Fruit fly (Drosophila melanogaster): Measurements from ENCODE around the gene CG10486.

The CG10486 gene

DNA sequence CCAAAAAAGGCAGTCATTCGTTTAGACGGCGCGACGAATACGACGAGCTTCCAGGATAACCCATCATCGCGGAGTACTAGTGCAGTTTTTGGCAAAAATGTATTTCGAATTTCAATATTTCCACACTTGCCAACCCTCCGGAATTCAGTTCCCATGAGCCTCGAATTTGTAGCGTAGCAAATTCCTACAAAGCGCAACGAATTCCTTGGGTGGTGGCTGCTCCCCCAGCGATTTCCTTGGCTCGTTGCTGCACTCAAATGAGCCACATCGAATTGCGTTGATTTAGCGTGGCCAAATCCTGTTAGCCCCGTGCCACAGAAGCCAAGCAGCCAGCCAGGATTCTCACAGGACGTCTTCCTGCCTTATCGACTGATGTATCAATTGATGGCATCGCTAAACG, 21.8 kb downstream of the CG10486 start:
- TF ChIP-seq Vsx2 (GFP tag; optimal IDR thresholded peaks at IDR 0.05; ENCODE audit: partially characterized antibody) (no peak), woc (GFP tag; optimal IDR thresholded peaks at IDR 0.05) (no peak)

DNA sequence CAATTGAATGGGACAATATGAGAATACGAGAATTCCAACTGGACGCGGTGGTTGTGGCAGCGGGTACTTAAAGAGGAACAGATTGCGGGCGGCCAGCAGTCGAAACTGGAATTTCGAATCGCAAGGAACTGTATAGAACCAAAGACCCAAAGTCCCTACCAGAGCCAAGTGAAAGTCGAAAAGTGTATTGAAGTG, 24.4 kb downstream of the CG10486 start, which contains the start of gene CG13287:
CG13287 (plus strand) TSS at position 96 of the 195 bp plus-strand sequence.
- TF ChIP-seq h (GFP tag; optimal IDR thresholded peaks at IDR 0.05), result no peak
- no peak for TF ChIP-seq Hr78 (GFP tag; optimal IDR thresholded peaks at IDR 0.05)
- no peak for TF ChIP-seq brk (GFP tag; optimal IDR thresholded peaks at IDR 0.05)
- TF ChIP-seq CG32264 (GFP tag; optimal IDR thresholded peaks at IDR 0.05), result no peak
- no peak for TF ChIP-seq Hnf4 (GFP tag; optimal IDR thresholded peaks at IDR 0.05)
- no peak for TF ChIP-seq dl (GFP tag; optimal IDR thresholded peaks at IDR 0.05; ENCODE audit: insufficient read depth in 1 of 2, partially characterized antibody in 2 of 2)
- TF ChIP-seq CG9705 (GFP tag; optimal IDR thresholded peaks at IDR 0.05), result no peak
- TF ChIP-seq tai (GFP tag; optimal IDR thresholded peaks at IDR 0.05), result no peak
- TF ChIP-seq pan (optimal IDR thresholded peaks at IDR 0.05), result no peak

DNA sequence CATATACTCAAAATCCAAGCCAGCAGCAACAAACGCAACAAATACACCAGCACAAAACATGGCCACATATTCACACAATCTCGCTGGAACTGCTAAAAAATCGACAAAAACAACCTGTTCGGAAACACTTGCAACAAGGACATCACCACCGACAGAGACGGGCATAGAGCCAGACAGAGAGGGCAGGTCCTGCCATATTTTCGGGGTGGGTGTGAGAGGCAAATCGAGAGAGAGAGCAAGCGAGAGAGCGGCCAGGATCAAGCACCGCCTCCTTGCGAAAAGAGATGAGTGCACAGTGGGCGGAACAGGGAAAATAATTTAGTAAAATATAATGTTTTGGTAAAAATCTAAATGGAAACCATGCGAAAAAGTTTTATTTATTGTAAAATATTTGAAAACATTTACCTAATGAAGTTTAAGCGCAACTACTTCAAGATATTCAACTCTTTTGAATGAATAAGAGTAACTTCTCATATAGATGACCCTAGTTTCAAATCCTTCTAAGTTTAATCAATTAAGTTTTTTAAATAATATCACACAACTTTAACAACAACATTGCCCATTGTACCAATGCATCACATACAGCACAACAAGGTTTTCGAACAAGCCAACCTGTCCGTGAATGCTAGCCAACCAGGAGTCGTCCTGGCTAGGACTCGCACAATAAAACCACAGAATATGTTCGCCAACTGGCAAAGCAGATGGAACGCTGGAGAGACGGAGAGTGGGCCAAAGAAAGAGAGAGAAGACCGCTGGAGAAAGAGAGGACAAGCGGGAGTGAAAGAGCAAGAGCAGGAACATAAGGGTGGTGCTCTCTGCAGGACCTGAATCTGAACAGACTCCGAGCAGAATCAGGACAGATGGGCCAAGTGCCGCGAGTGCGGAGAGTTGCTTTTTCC, 24.9 kb downstream of the CG10486 start:
- TF ChIP-seq rgr (GFP tag; optimal IDR thresholded peaks at IDR 0.05) (peak; percentile 31), woc (GFP tag; optimal IDR thresholded peaks at IDR 0.05) (peak; percentile 40), br (GFP tag; optimal IDR thresholded peaks at IDR 0.05) (no peak), sv (GFP tag; optimal IDR thresholded peaks at IDR 0.05) (peak; percentile 35), Hnf4 (GFP tag; optimal IDR thresholded peaks at IDR 0.05) (no peak), h (GFP tag; optimal IDR thresholded peaks at IDR 0.05) (peak; percentile 37), Myc (optimal IDR thresholded peaks at IDR 0.05) (no peak), fru (GFP tag; optimal IDR thresholded peaks at IDR 0.05) (peak; percentile 22), OdsH (GFP tag; optimal IDR thresholded peaks at IDR 0.05) (peak; percentile 47), ey (GFP tag; optimal IDR thresholded peaks at IDR 0.05) (peak; percentile 45)

DNA sequence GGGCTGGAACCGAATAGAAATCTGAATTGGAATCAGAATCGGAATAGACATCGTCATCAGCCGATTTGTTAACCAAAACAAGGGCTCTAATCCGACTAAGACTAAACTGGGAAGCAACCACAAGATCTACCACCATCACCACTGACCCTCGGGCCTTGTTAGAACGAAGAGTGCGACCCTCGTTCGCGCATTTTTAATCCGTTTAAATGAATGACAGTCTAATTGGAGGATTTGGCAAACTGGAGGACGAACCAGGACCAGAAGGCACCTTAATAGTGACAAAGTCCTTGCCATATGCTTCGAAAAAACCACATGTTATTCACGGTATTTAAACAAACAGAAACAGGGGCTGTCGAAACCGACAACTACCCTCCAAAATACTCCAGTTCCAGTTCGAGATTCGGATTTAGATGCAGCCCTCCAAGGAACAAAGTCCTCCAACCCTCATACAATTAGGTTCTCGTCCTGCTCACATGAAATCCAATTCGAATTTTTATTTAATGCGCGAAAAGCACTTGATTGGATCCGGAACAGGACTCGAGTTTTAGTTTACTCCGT, 27.7 kb downstream of the CG10486 start:
- no peak for TF ChIP-seq GATAd (GFP tag; optimal IDR thresholded peaks at IDR 0.05)
- TF ChIP-seq Dfd (GFP tag; optimal IDR thresholded peaks at IDR 0.05), result no peak
- TF ChIP-seq br (GFP tag; optimal IDR thresholded peaks at IDR 0.05), result no peak
- TF ChIP-seq Sp1 (GFP tag; optimal IDR thresholded peaks at IDR 0.05), result no peak
- TF ChIP-seq ey (GFP tag; optimal IDR thresholded peaks at IDR 0.05), result no peak
- TF ChIP-seq lola (GFP tag; optimal IDR thresholded peaks at IDR 0.05), result no peak
- TF ChIP-seq OdsH (GFP tag; optimal IDR thresholded peaks at IDR 0.05), result no peak
- TF ChIP-seq N (GFP tag; optimal IDR thresholded peaks at IDR 0.05), result no peak
- no peak for TF ChIP-seq Hr78 (GFP tag; optimal IDR thresholded peaks at IDR 0.05)
- no peak for TF ChIP-seq CrebA (GFP tag; optimal IDR thresholded peaks at IDR 0.05; ENCODE audit: borderline replicate concordance)

DNA sequence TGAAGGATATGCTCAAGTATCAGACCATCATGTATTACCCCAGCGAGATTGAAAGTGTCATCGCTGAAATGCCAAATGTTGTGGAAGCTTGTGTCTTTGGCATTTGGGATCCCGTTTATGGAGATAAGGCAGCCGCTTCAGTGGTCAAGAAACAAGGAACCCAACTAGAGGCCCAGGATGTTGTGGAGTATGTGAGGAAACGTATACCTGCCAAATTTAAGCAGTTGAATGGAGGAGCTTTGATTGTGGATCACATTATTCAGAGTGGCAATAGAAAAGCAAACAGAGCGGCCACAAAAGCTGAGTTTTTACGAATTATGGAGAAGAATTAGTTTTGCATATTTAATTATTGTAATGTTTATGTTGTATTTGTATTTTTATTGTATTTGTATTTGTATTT, 33.5 kb downstream of the CG10486 start, which contains the start of gene CG18586:
CG18586 (plus strand) TSS at position 301 of the 400 bp plus-strand sequence.
- TF ChIP-seq sv (GFP tag; optimal IDR thresholded peaks at IDR 0.05) (no peak), rgr (GFP tag; optimal IDR thresholded peaks at IDR 0.05) (no peak), CG9705 (GFP tag; optimal IDR thresholded peaks at IDR 0.05) (no peak), N (GFP tag; optimal IDR thresholded peaks at IDR 0.05) (no peak), Abd-B (GFP tag; optimal IDR thresholded peaks at IDR 0.05) (no peak), brk (GFP tag; optimal IDR thresholded peaks at IDR 0.05) (no peak), woc (GFP tag; optimal IDR thresholded peaks at IDR 0.05) (no peak), HLH106 (tag; optimal IDR thresholded peaks at IDR 0.05) (no peak), GATAd (GFP tag; optimal IDR thresholded peaks at IDR 0.05) (no peak), Jra (GFP tag; optimal IDR thresholded peaks at IDR 0.05) (no peak)

DNA sequence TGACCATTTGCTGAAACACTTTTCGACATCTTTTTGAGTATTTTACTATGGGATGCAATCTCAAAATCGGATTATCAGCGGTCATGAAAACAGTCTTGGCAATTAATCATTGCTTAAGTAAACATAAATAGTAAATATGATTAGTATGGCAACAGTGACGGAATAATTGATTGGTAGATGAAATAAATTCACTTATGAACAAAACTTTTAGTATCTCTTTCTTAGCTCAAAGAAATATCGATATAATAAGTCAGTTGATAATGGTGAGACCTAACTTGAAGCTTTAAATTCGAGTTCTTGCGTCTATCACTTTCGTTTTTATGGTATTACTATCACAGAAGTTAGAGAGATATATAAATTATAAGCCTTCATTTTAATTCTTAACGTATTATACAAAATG, 35.3 kb downstream of the CG10486 start, which contains the start of gene CG5568:
CG5568 (plus strand) TSS at position 301 of the 400 bp plus-strand sequence.
- no peak for TF ChIP-seq Sp1 (GFP tag; optimal IDR thresholded peaks at IDR 0.05)
- TF ChIP-seq h (GFP tag; optimal IDR thresholded peaks at IDR 0.05), result no peak
- TF ChIP-seq brk (GFP tag; optimal IDR thresholded peaks at IDR 0.05), result no peak
- no peak for TF ChIP-seq Mio (GFP tag; optimal IDR thresholded peaks at IDR 0.05)
- TF ChIP-seq N (GFP tag; optimal IDR thresholded peaks at IDR 0.05), result no peak
- TF ChIP-seq Hr78 (GFP tag; optimal IDR thresholded peaks at IDR 0.05), result no peak
- TF ChIP-seq psq (GFP tag; optimal IDR thresholded peaks at IDR 0.05), result no peak
- no peak for TF ChIP-seq dsf (GFP tag; optimal IDR thresholded peaks at IDR 0.05; ENCODE audit: borderline replicate concordance)
- no peak for TF ChIP-seq jim (GFP tag; optimal IDR thresholded peaks at IDR 0.05)
- TF ChIP-seq CrebA (GFP tag; optimal IDR thresholded peaks at IDR 0.05; ENCODE audit: borderline replicate concordance), result no peak
- no peak for TF ChIP-seq Vsx2 (GFP tag; optimal IDR thresholded peaks at IDR 0.05; ENCODE audit: partially characterized antibody)
- TF ChIP-seq Abd-B (GFP tag; optimal IDR thresholded peaks at IDR 0.05), result no peak
- TF ChIP-seq rgr (GFP tag; optimal IDR thresholded peaks at IDR 0.05), result no peak
- no peak for TF ChIP-seq ey (GFP tag; optimal IDR thresholded peaks at IDR 0.05)
- TF ChIP-seq br (GFP tag; optimal IDR thresholded peaks at IDR 0.05), result no peak
- no peak for TF ChIP-seq fru (GFP tag; optimal IDR thresholded peaks at IDR 0.05)
- no peak for TF ChIP-seq GATAd (GFP tag; optimal IDR thresholded peaks at IDR 0.05)
- TF ChIP-seq pan (optimal IDR thresholded peaks at IDR 0.05), result no peak
- TF ChIP-seq dl (GFP tag; optimal IDR thresholded peaks at IDR 0.05; ENCODE audit: insufficient read depth in 1 of 2, partially characterized antibody in 2 of 2), result no peak
- no peak for TF ChIP-seq sv (GFP tag; optimal IDR thresholded peaks at IDR 0.05)
